Worm (Caenorhabditis elegans) whole organism, L4 larva: ENCODE results near the gene C56A3.8.

Source experiments
- R02D3.7 ChIP-seq: fragments of 150-350 bp; sonication (generic microtip); optimal IDR thresholded peaks from 3 replicates; lab custom pipeline; 2014; ENCODE audit warnings: missing biosample characterization, missing genetic modification characterization
- jun-1 ChIP-seq: fragments of 150-350 bp; optimal IDR thresholded peaks from 2 replicates; lab custom pipeline; 2014; ENCODE audit warnings: missing biosample characterization, missing genetic modification reagents, missing genetic modification characterization
- nhr-11 ChIP-seq: fragments of 150-350 bp; optimal IDR thresholded peaks from 2 replicates; lab custom pipeline; 2014; ENCODE audit warnings: missing biosample characterization, missing genetic modification characterization
- nhr-237 ChIP-seq: sonication (generic microtip); optimal IDR thresholded peaks from 2 replicates; lab custom pipeline; 2017; ENCODE audit warnings: missing biosample characterization, missing genetic modification characterization
- nhr-28 ChIP-seq: fragments of 150-350 bp; optimal IDR thresholded peaks from 2 replicates; lab custom pipeline; 2014; ENCODE audit warnings: missing biosample characterization, missing genetic modification characterization
- pqm-1 ChIP-seq: sonication (generic microtip); optimal IDR thresholded peaks from 2 replicates; lab custom pipeline; 2017; ENCODE audit warnings: missing biosample characterization, missing genetic modification characterization
- unc-62 ChIP-seq, 3 experiments: fragments of 150-350 bp in 1 of 3; sonication (generic microtip); optimal IDR thresholded peaks in 2 of 3; peaks in 1 of 3; 1 replicate in 1 of 3; 2 replicates in 2 of 3; lab custom pipeline; 2014 to 2017; ENCODE audit warnings: missing biosample characterization in 3 of 3, missing genetic modification characterization in 3 of 3, missing genetic modification reagents in 3 of 3, missing genotype in 1 of 3
- vab-7 ChIP-seq: fragments of 200-800 bp; sonication (Bioruptor generic); IDR thresholded peaks from 2 replicates; pipeline ENCODE4 v1.3.6; 2022; ENCODE audit warnings: missing genetic modification reagents, missing genetic modification characterization, missing compliant biosample characterization

- no peak for TF ChIP-seq nhr-11
- TF ChIP-seq unc-62 (GFP tag; optimal IDR thresholded peaks at IDR 0.05 in 1 of 2; lab: Kevin White, UChicago) = no peak
- no peak for TF ChIP-seq unc-62 (tag; optimal IDR thresholded peaks at IDR 0.05; lab: Kevin White, UChicago)
- no peak for TF ChIP-seq nhr-28 (tag; lab: Kevin White, UChicago)
- no peak for TF ChIP-seq vab-7 (GFP tag; lab: Robert Waterston, UW)
- no peak for TF ChIP-seq R02D3.7 (tag; lab: Kevin White, UChicago)
- no peak for TF ChIP-seq pqm-1 (tag; lab: Kevin White, UChicago)
- no peak for TF ChIP-seq nhr-237 (tag; lab: Kevin White, UChicago)
- TF ChIP-seq jun-1 = no peak
Measured at ce11 chrV:13600882-13601281, 40.8 kb downstream of the C56A3.8 start, which contains the start of gene rdy-2.
